Fruit fly (Drosophila melanogaster) whole organism, embryonic: Measurements from ENCODE around the gene Doc1.

Source experiments
- Atf-2 ChIP-seq: fragments of 200-800 bp; sonication (Bioruptor generic); optimal IDR thresholded peaks from 2 replicates; lab custom pipeline; 2016; ENCODE audit warnings: missing biosample characterization, missing genetic modification characterization
- Bdp1 ChIP-seq: fragments of 200-800 bp; sonication (Bioruptor generic); optimal IDR thresholded peaks from 3 replicates; lab custom pipeline; 2016; ENCODE audit warnings: missing biosample characterization, missing genetic modification characterization
- Bteb2 ChIP-seq: fragments of 200-800 bp; sonication (Bioruptor generic); optimal IDR thresholded peaks from 2 replicates; lab custom pipeline; 2016; ENCODE audit warnings: missing biosample characterization, missing genetic modification characterization
- CG11456 ChIP-seq: fragments of 200-800 bp; sonication (Bioruptor generic); IDR thresholded peaks from 3 replicates; pipeline ENCODE4 v1.3.6; 2022; ENCODE audit warnings: missing biosample characterization, missing genetic modification characterization
- CG11696 ChIP-seq: fragments of 200-800 bp; sonication (Bioruptor generic); IDR thresholded peaks from 2 replicates; pipeline ENCODE4 v1.3.6; 2022; ENCODE audit warnings: missing biosample characterization, missing genetic modification characterization
- CG14050 ChIP-seq: fragments of 200-800 bp; sonication (Bioruptor generic); IDR thresholded peaks from 3 replicates; pipeline ENCODE4 v1.3.6; 2022; ENCODE audit warnings: missing biosample characterization, missing genetic modification characterization
- CG14710 ChIP-seq: fragments of 200-800 bp; sonication (Bioruptor generic); optimal IDR thresholded peaks from 3 replicates; lab custom pipeline; 2019; ENCODE audit warnings: missing biosample characterization, mild to moderate bottlenecking, missing genetic modification characterization, moderate library complexity
- CG15269 ChIP-seq: fragments of 200-800 bp; sonication (Bioruptor generic); optimal IDR thresholded peaks from 2 replicates; lab custom pipeline; 2018; ENCODE audit warnings: missing biosample characterization, mild to moderate bottlenecking, missing genetic modification characterization, moderate library complexity
- CG1647 ChIP-seq: fragments of 200-800 bp; sonication (Bioruptor generic); optimal IDR thresholded peaks from 3 replicates; lab custom pipeline; 2016; ENCODE audit warnings: missing biosample characterization, missing genetic modification characterization
- CG17829 ChIP-seq: fragments of 200-800 bp; optimal IDR thresholded peaks from 2 replicates; lab custom pipeline; 2019; ENCODE audit warnings: missing biosample characterization, mild to moderate bottlenecking, missing genetic modification characterization, moderate library complexity
- CG18599 ChIP-seq: fragments of 200-800 bp; sonication (Bioruptor generic); optimal IDR thresholded peaks from 3 replicates; lab custom pipeline; 2017; ENCODE audit warnings: missing biosample characterization, missing genetic modification characterization, mild to moderate bottlenecking, moderate library complexity, missing genetic modification reagents
- CG18619 ChIP-seq: fragments of 200-800 bp; sonication (Bioruptor generic); optimal IDR thresholded peaks from 3 replicates; lab custom pipeline; 2017; ENCODE audit warnings: missing biosample characterization, mild to moderate bottlenecking, missing genetic modification characterization
- CG18764 ChIP-seq: fragments of 200-800 bp; sonication (Bioruptor generic); optimal IDR thresholded peaks from 3 replicates; lab custom pipeline; 2016; ENCODE audit warnings: missing biosample characterization, missing genetic modification characterization
- CG30020 ChIP-seq: fragments of 200-800 bp; optimal IDR thresholded peaks from 2 replicates; lab custom pipeline; 2019; ENCODE audit warnings: missing biosample characterization, mild to moderate bottlenecking, missing genetic modification characterization, moderate library complexity
- CG3281 ChIP-seq: fragments of 200-800 bp; sonication (Bioruptor generic); optimal IDR thresholded peaks from 3 replicates; lab custom pipeline; 2017; ENCODE audit warnings: missing biosample characterization, mild to moderate bottlenecking, missing genetic modification characterization
- CG34422 ChIP-seq: fragments of 200-800 bp; sonication (Bioruptor generic); IDR thresholded peaks from 3 replicates; pipeline ENCODE4 v1.3.6; 2022; ENCODE audit warnings: missing biosample characterization, missing genetic modification characterization
- CG3726 ChIP-seq: fragments of 200-800 bp; sonication (Bioruptor generic); IDR thresholded peaks from 3 replicates; pipeline ENCODE4, ENCODE4 v1.3.6; 2022; ENCODE audit warnings: missing biosample characterization, missing genetic modification characterization
- CG6272 ChIP-seq: fragments of 200-800 bp; sonication (Bioruptor generic); IDR thresholded peaks from 2 replicates; pipeline ENCODE4 v1.3.6; 2022; ENCODE audit warnings: missing biosample characterization, missing genetic modification characterization
- CG6765 ChIP-seq: fragments of 200-800 bp; sonication (Bioruptor generic); optimal IDR thresholded peaks from 3 replicates; lab custom pipeline; 2017; ENCODE audit warnings: missing biosample characterization, mild to moderate bottlenecking, missing genetic modification characterization
- CG7987 ChIP-seq: fragments of 200-800 bp; sonication (Bioruptor generic); optimal IDR thresholded peaks from 2 replicates; lab custom pipeline; 2018; ENCODE audit warnings: missing biosample characterization, mild to moderate bottlenecking, missing genetic modification characterization, moderate library complexity
- CG8089 ChIP-seq: fragments of 200-800 bp; sonication (Bioruptor generic); optimal IDR thresholded peaks from 3 replicates; lab custom pipeline; 2016; ENCODE audit warnings: missing biosample characterization, missing genetic modification characterization
- CG8765 ChIP-seq: fragments of 200-800 bp; sonication (Bioruptor generic); IDR thresholded peaks from 2 replicates; pipeline ENCODE4 v1.3.6; 2022; ENCODE audit warnings: missing biosample characterization, missing genetic modification characterization
- CG9215 ChIP-seq: fragments of 200-800 bp; sonication (Bioruptor generic); IDR thresholded peaks from 2 replicates; pipeline ENCODE4 v1.3.6; 2022; ENCODE audit warnings: missing biosample characterization, missing genetic modification characterization
- CG9727 ChIP-seq: fragments of 200-800 bp; sonication (Bioruptor generic); optimal IDR thresholded peaks from 3 replicates; lab custom pipeline; 2017; ENCODE audit warnings: missing biosample characterization, mild to moderate bottlenecking, missing genetic modification characterization
- D19A ChIP-seq: fragments of 200-800 bp; optimal IDR thresholded peaks from 3 replicates; lab custom pipeline; 2019; ENCODE audit warnings: missing biosample characterization, mild to moderate bottlenecking, missing genetic modification characterization, moderate library complexity
- Dfd ChIP-seq, 2 experiments: fragments of >200 bp; optimal IDR thresholded peaks; 2 replicates each; lab custom pipeline; 2017; ENCODE audit warnings: missing biosample characterization in 2 of 2, missing genetic modification characterization in 2 of 2
- Dip3 ChIP-seq: fragments of 200-800 bp; sonication (Bioruptor generic); optimal IDR thresholded peaks from 3 replicates; lab custom pipeline; 2016; ENCODE audit warnings: missing biosample characterization, missing genetic modification characterization
- Dref ChIP-seq: fragments of 200-800 bp; sonication (Bioruptor generic); IDR thresholded peaks from 2 replicates; pipeline ENCODE4 v1.3.6; 2022; ENCODE audit warnings: missing biosample characterization, missing genetic modification characterization
- E2f2 ChIP-seq: fragments of 200-800 bp; sonication (Bioruptor generic); IDR thresholded peaks from 2 replicates; pipeline ENCODE4 v1.3.6; 2022; ENCODE audit warnings: missing biosample characterization, missing genetic modification characterization
- Elba2 ChIP-seq: fragments of 200-800 bp; sonication (Bioruptor generic); optimal IDR thresholded peaks from 3 replicates; lab custom pipeline; 2016; ENCODE audit warnings: missing biosample characterization, missing genetic modification characterization
- Ets97D ChIP-seq: fragments of 200-800 bp; sonication (Bioruptor generic); optimal IDR thresholded peaks from 3 replicates; lab custom pipeline; 2016; ENCODE audit warnings: missing biosample characterization, missing genetic modification characterization
- Hr78 ChIP-seq, 2 experiments: fragments of 200-800 bp in 1 of 2; fragments of >200 bp in 1 of 2; sonication (Bioruptor generic) in 1 of 2; optimal IDR thresholded peaks; 2 replicates each; lab custom pipeline; 2017 to 2019; ENCODE audit warnings: missing biosample characterization in 2 of 2, missing genetic modification characterization in 2 of 2, mild to moderate bottlenecking in 1 of 2, moderate library complexity in 1 of 2
- Meics ChIP-seq: fragments of 200-800 bp; sonication (Bioruptor generic); optimal IDR thresholded peaks from 2 replicates; lab custom pipeline; 2017; ENCODE audit warnings: missing biosample characterization, mild to moderate bottlenecking, missing genetic modification characterization
- cato ChIP-seq: fragments of 200-800 bp; sonication (Bioruptor generic); optimal IDR thresholded peaks from 2 replicates; lab custom pipeline; 2016; ENCODE audit warnings: missing biosample characterization, missing genetic modification characterization, borderline replicate concordance
- corto ChIP-seq: fragments of 200-800 bp; sonication (Bioruptor generic); optimal IDR thresholded peaks from 2 replicates; lab custom pipeline; 2016; ENCODE audit warnings: missing biosample characterization, mild to moderate bottlenecking, missing genetic modification characterization, moderate library complexity
- dmrt99B ChIP-seq: fragments of 200-800 bp; sonication (Bioruptor generic); optimal IDR thresholded peaks from 2 replicates; lab custom pipeline; 2018; ENCODE audit warnings: missing biosample characterization, mild to moderate bottlenecking, missing genetic modification characterization, moderate library complexity
- dysf ChIP-seq: fragments of 200-800 bp; sonication (Bioruptor generic); IDR thresholded peaks from 3 replicates; pipeline ENCODE4 v1.3.6; 2022; ENCODE audit warnings: missing biosample characterization, missing genetic modification characterization
- kni ChIP-seq: fragments of 200-800 bp; sonication (Bioruptor generic); optimal IDR thresholded peaks from 3 replicates; lab custom pipeline; 2017; ENCODE audit warnings: mild to moderate bottlenecking, missing biosample characterization, missing genetic modification reagents, missing genetic modification characterization
- peb ChIP-seq: fragments of 200-800 bp; sonication (Bioruptor generic); IDR thresholded peaks from 2 replicates; pipeline ENCODE4 v1.3.6; 2022; ENCODE audit warnings: missing biosample characterization, missing genetic modification characterization
- ro ChIP-seq: fragments of 200-800 bp; sonication (Bioruptor generic); IDR thresholded peaks from 2 replicates; pipeline ENCODE4 v1.3.6; 2022; ENCODE audit warnings: missing biosample characterization, missing genetic modification characterization
- salm ChIP-seq: fragments of 200-800 bp; sonication (Bioruptor generic); optimal IDR thresholded peaks from 2 replicates; lab custom pipeline; 2018; ENCODE audit warnings: missing biosample characterization, mild to moderate bottlenecking, missing genetic modification characterization
- sisA ChIP-seq: fragments of 200-800 bp; sonication (Bioruptor generic); IDR thresholded peaks from 2 replicates; pipeline ENCODE4 v1.3.6; 2022; ENCODE audit warnings: missing biosample characterization, missing genetic modification characterization
- slp2 ChIP-seq: fragments of 200-800 bp; sonication (Bioruptor generic); optimal IDR thresholded peaks from 2 replicates; lab custom pipeline; 2016; ENCODE audit warnings: missing biosample characterization, missing genetic modification characterization
- sob ChIP-seq: fragments of 200-800 bp; sonication (Bioruptor generic); IDR thresholded peaks from 2 replicates; pipeline ENCODE4 v1.3.6; 2022; ENCODE audit warnings: missing biosample characterization, missing genetic modification characterization
- stc ChIP-seq: fragments of 200-800 bp; sonication (Bioruptor generic); IDR thresholded peaks from 2 replicates; pipeline ENCODE4 v1.3.6; 2022; ENCODE audit warnings: missing biosample characterization, missing genetic modification characterization
- tll ChIP-seq, 2 experiments: fragments of 200-800 bp in 1 of 2; fragments of >200 bp in 1 of 2; sonication (Bioruptor generic) in 1 of 2; optimal IDR thresholded peaks; 2 replicates each; lab custom pipeline; 2017 to 2019; ENCODE audit warnings: missing biosample characterization in 2 of 2, missing genetic modification characterization in 2 of 2, mild to moderate bottlenecking in 1 of 2, moderate library complexity in 1 of 2
- ttk ChIP-seq: fragments of 200-800 bp; sonication (Bioruptor generic); IDR thresholded peaks from 2 replicates; pipeline ENCODE4 v2.1.2; 2022; ENCODE audit warnings: missing biosample characterization, missing genetic modification characterization
- twi ChIP-seq: fragments of 200-800 bp; optimal IDR thresholded peaks from 2 replicates; lab custom pipeline; 2019; ENCODE audit warnings: missing biosample characterization, mild to moderate bottlenecking, missing genetic modification characterization, moderate library complexity

Doc1 gene

dm6 chr3L:9011485-9012389 is 29.4 kb upstream of the Doc1 start (continued):
- peak; percentile 69 for TF ChIP-seq sob (GFP tag; lab: Robert Waterston, UW)
- peak in 1 of 2 experiments; percentile 16 for TF ChIP-seq tll (GFP tag; optimal IDR thresholded peaks at IDR 0.05; lab: Kevin White, UChicago)
- peak; percentile 67; the same call in 1 of the 2 replicates for TF ChIP-seq peb (GFP tag; lab: Robert Waterston, UW)
- peak; percentile 10 for TF ChIP-seq CG18619
- TF ChIP-seq E2f2 (GFP tag; lab: Robert Waterston, UW): peak; percentile 48; the same call in 1 of the 2 replicates
- peak; percentile 42 for TF ChIP-seq cato (GFP tag; lab: Kevin White, UChicago)
- TF ChIP-seq twi: peak; percentile 98
- TF ChIP-seq Atf-2: peak; percentile 56
- no peak for TF ChIP-seq Dip3 (GFP tag; lab: Kevin White, UChicago)
- peak; percentile 2 for TF ChIP-seq Bteb2 (GFP tag; lab: Kevin White, UChicago)
- peak; percentile 94 for TF ChIP-seq CG9727
- peak; percentile 84 for TF ChIP-seq sisA (GFP tag; lab: Robert Waterston, UW)
- peak; percentile 71 for TF ChIP-seq D19A (tag; lab: Kevin White, UChicago)
- peak; percentile 93 for TF ChIP-seq CG8765 (GFP tag; lab: Robert Waterston, UW)
- TF ChIP-seq dysf: peak; percentile 55; the same call in 1 of the 3 replicates
- TF ChIP-seq CG14050 (GFP tag; lab: Robert Waterston, UW): peak; percentile 15; the same call in 1 of the 3 replicates
- TF ChIP-seq CG15269 (tag; lab: Kevin White, UChicago): no peak
- TF ChIP-seq Dref: no peak
- peak; percentile 56 for TF ChIP-seq kni
- TF ChIP-seq CG11696 (GFP tag; lab: Robert Waterston, UW): no peak
- TF ChIP-seq salm (tag; lab: Kevin White, UChicago): peak; percentile 6
- peak; percentile 68; the same call in 2 of the 3 replicates for TF ChIP-seq CG11456
- peak; percentile 86 for TF ChIP-seq CG14710
- TF ChIP-seq Hr78 (GFP tag; optimal IDR thresholded peaks at IDR 0.05; lab: Kevin White, UChicago): peak in 1 of 2 experiments; percentile 53
- peak; percentile 84 for TF ChIP-seq CG17829 (tag; lab: Kevin White, UChicago)
- TF ChIP-seq ro: peak; percentile 68; the same call in 1 of the 2 replicates
- TF ChIP-seq slp2 (GFP tag; lab: Kevin White, UChicago): peak; percentile 59
- TF ChIP-seq CG1647: peak; percentile 21
- peak; percentile 47 for TF ChIP-seq CG18599 (GFP tag; lab: Kevin White, UChicago)
- no peak for TF ChIP-seq Ets97D (GFP tag; lab: Kevin White, UChicago)
- peak; percentile 32 for TF ChIP-seq Bdp1
- TF ChIP-seq CG34422 (GFP tag; lab: Robert Waterston, UW): peak; percentile 65; the same call in 1 of the 3 replicates
- no peak for TF ChIP-seq CG30020 (tag; lab: Kevin White, UChicago)
- TF ChIP-seq CG8089 (GFP tag; lab: Kevin White, UChicago): peak; percentile 38
- no peak for TF ChIP-seq CG6765
- TF ChIP-seq CG3281 (GFP tag; lab: Kevin White, UChicago): no peak
- no peak for TF ChIP-seq CG7987 (GFP tag; lab: Kevin White, UChicago)
- TF ChIP-seq CG18764 (GFP tag; lab: Kevin White, UChicago): peak; percentile 65
- TF ChIP-seq Dfd (GFP tag; optimal IDR thresholded peaks at IDR 0.05; lab: Kevin White, UChicago): no peak
- TF ChIP-seq corto (GFP tag; lab: Kevin White, UChicago): no peak
- peak; percentile 55; the same call in 1 of the 2 replicates for TF ChIP-seq CG6272 (GFP tag; lab: Robert Waterston, UW)
- peak; percentile 50 for TF ChIP-seq CG9215 (GFP tag; lab: Robert Waterston, UW)
- TF ChIP-seq stc (GFP tag; lab: Robert Waterston, UW): peak; percentile 42; the same call in 1 of the 2 replicates
- TF ChIP-seq dmrt99B: peak; percentile 73
- TF ChIP-seq Elba2 (GFP tag; lab: Kevin White, UChicago): peak; percentile 24
- peak; percentile 75 for TF ChIP-seq ttk
- TF ChIP-seq Meics (GFP tag; lab: Kevin White, UChicago): no peak
- peak; percentile 82; the same call in 2 of the 3 replicates for TF ChIP-seq CG3726 (GFP tag; lab: Robert Waterston, UW)
